Worm (Caenorhabditis elegans) whole organism, L2 larva: Measurements from ENCODE around the gene sru-6.

ENCODE experiments used
- mab-5 ChIP-seq: fragments of 150-350 bp; optimal IDR thresholded peaks from 2 replicates; lab custom pipeline; 2014; ENCODE audit warnings: missing biosample characterization, missing genetic modification characterization
- nhr-6 ChIP-seq: fragments of 150-350 bp; optimal IDR thresholded peaks from 2 replicates; lab custom pipeline; 2014; ENCODE audit warnings: missing biosample characterization, missing genetic modification characterization

DNA sequence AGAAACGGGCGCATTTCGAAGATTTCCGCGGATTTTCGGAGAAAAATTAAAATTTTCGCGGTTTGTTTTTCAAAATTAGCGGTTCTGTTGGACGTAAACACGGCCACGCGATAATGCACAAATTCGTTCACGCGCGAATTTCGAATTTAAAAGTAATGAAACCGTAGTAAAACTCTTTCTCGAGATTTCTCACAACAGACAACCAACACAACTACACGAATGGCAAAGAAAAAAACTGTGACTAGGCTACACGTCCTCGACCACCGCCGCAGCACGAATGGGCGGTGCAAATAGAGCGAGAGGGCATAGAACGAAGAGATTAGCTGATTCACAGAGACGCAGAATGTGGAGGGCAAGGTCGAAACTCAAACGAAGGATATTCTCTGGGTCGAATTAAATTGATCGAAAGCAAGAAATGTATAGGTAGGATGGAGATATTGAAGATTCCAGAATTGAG lies 49.5 kb upstream of the sru-6 start, which contains the start of gene idh-1:
- no peak for TF ChIP-seq mab-5 (tag; lab: Kevin White, UChicago)
- TF ChIP-seq nhr-6: no peak
